Fruit fly (Drosophila melanogaster) whole organism, embryonic: ENCODE data around the gene CG8329.

Experiments
- Abd-B ChIP-seq: fragments of 200-800 bp; sonication (Bioruptor generic); optimal IDR thresholded peaks from 2 replicates; lab custom pipeline; 2018; ENCODE audit warnings: missing biosample characterization, mild to moderate bottlenecking, missing genetic modification characterization, moderate library complexity
- CG10654 ChIP-seq: fragments of 200-800 bp; sonication (Bioruptor generic); optimal IDR thresholded peaks from 2 replicates; lab custom pipeline; 2016; ENCODE audit warnings: missing biosample characterization, missing genetic modification characterization
- CG12391 ChIP-seq: fragments of 200-800 bp; sonication (Bioruptor generic); optimal IDR thresholded peaks from 3 replicates; lab custom pipeline; 2018; ENCODE audit warnings: missing biosample characterization, mild to moderate bottlenecking, missing genetic modification characterization, moderate library complexity
- CG12769 ChIP-seq: fragments of 200-800 bp; sonication (Bioruptor generic); optimal IDR thresholded peaks from 2 replicates; lab custom pipeline; 2019; ENCODE audit warnings: missing biosample characterization, mild to moderate bottlenecking, missing genetic modification characterization, moderate library complexity
- CG13296 ChIP-seq: fragments of 200-800 bp; sonication (Bioruptor generic); optimal IDR thresholded peaks from 3 replicates; lab custom pipeline; 2018; ENCODE audit warnings: missing biosample characterization, mild to moderate bottlenecking, missing genetic modification characterization
- CG13894 ChIP-seq: fragments of 200-800 bp; sonication (Bioruptor generic); optimal IDR thresholded peaks from 3 replicates; lab custom pipeline; 2018; ENCODE audit warnings: missing biosample characterization, mild to moderate bottlenecking, missing genetic modification characterization, moderate library complexity
- CG14965 ChIP-seq: fragments of 200-800 bp; sonication (Bioruptor generic); optimal IDR thresholded peaks from 2 replicates; lab custom pipeline; 2016; ENCODE audit warnings: missing biosample characterization, missing genetic modification characterization, borderline replicate concordance
- CG17361 ChIP-seq: fragments of 200-800 bp; sonication (Bioruptor generic); IDR thresholded peaks from 3 replicates; pipeline ENCODE4 v1.3.6; 2022; ENCODE audit warnings: missing biosample characterization, missing genetic modification characterization
- CG17568 ChIP-seq: fragments of 200-800 bp; sonication (Bioruptor generic); optimal IDR thresholded peaks from 2 replicates; lab custom pipeline; 2018; ENCODE audit warnings: missing biosample characterization, mild to moderate bottlenecking, missing genetic modification characterization, moderate library complexity
- CG17612 ChIP-seq: fragments of 200-800 bp; sonication (Bioruptor generic); IDR thresholded peaks from 2 replicates; pipeline ENCODE4 v1.3.6; 2022; ENCODE audit warnings: missing biosample characterization, missing genetic modification characterization
- CG2889 ChIP-seq: fragments of 200-800 bp; sonication (Bioruptor generic); IDR thresholded peaks from 3 replicates; pipeline ENCODE4 v1.3.6; 2022; ENCODE audit warnings: missing biosample characterization, missing genetic modification characterization
- CG3065 ChIP-seq: fragments of 200-800 bp; sonication (Bioruptor generic); optimal IDR thresholded peaks from 2 replicates; lab custom pipeline; 2016; ENCODE audit warnings: missing biosample characterization, missing genetic modification characterization
- CG31388 ChIP-seq: fragments of 200-800 bp; sonication (Bioruptor generic); optimal IDR thresholded peaks from 2 replicates; lab custom pipeline; 2016; ENCODE audit warnings: missing biosample characterization, missing genetic modification characterization
- CG3281 ChIP-seq: fragments of 200-800 bp; sonication (Bioruptor generic); optimal IDR thresholded peaks from 3 replicates; lab custom pipeline; 2017; ENCODE audit warnings: missing biosample characterization, mild to moderate bottlenecking, missing genetic modification characterization
- CG33213 ChIP-seq: fragments of 200-800 bp; sonication (Bioruptor generic); optimal IDR thresholded peaks from 3 replicates; lab custom pipeline; 2016; ENCODE audit warnings: missing biosample characterization, missing genetic modification characterization
- CG42726 ChIP-seq: fragments of 200-800 bp; sonication (Bioruptor generic); IDR thresholded peaks from 2 replicates; pipeline ENCODE4 v1.3.6; 2022; ENCODE audit warnings: missing biosample characterization, missing genetic modification characterization; ENCODE audit not compliant: partially characterized antibody
- CG43689 ChIP-seq: fragments of 200-800 bp; sonication (Bioruptor generic); IDR thresholded peaks from 2 replicates; pipeline ENCODE4 v1.3.6; 2022; ENCODE audit warnings: missing biosample characterization, missing genetic modification characterization
- CG4730 ChIP-seq: fragments of 200-800 bp; sonication (Bioruptor generic); IDR thresholded peaks from 2 replicates; pipeline ENCODE4 v1.3.6; 2022; ENCODE audit warnings: missing biosample characterization, missing genetic modification characterization
- CG6683 ChIP-seq: fragments of 200-800 bp; sonication (Bioruptor generic); optimal IDR thresholded peaks from 2 replicates; lab custom pipeline; 2017; ENCODE audit warnings: missing biosample characterization, mild to moderate bottlenecking, missing genetic modification characterization, missing genetic modification reagents
- CG6854 ChIP-seq: fragments of 200-800 bp; sonication (Bioruptor generic); optimal IDR thresholded peaks from 3 replicates; lab custom pipeline; 2017; ENCODE audit warnings: missing biosample characterization, mild to moderate bottlenecking, missing genetic modification characterization
- CG7271 ChIP-seq: fragments of 200-800 bp; sonication (Bioruptor generic); optimal IDR thresholded peaks from 2 replicates; lab custom pipeline; 2018; ENCODE audit warnings: missing biosample characterization, mild to moderate bottlenecking, missing genetic modification characterization, moderate library complexity
- CG7963 ChIP-seq: fragments of 200-800 bp; sonication (Bioruptor generic); IDR thresholded peaks from 3 replicates; pipeline ENCODE4 v1.3.6; 2022; ENCODE audit warnings: missing biosample characterization, missing genetic modification characterization; ENCODE audit not compliant: partially characterized antibody
- CG7987 ChIP-seq: fragments of 200-800 bp; sonication (Bioruptor generic); optimal IDR thresholded peaks from 2 replicates; lab custom pipeline; 2018; ENCODE audit warnings: missing biosample characterization, mild to moderate bottlenecking, missing genetic modification characterization, moderate library complexity
- CrebB ChIP-seq: fragments of 200-800 bp; sonication (Bioruptor generic); optimal IDR thresholded peaks from 3 replicates; lab custom pipeline; 2018; ENCODE audit warnings: missing biosample characterization, mild to moderate bottlenecking, missing genetic modification characterization
- Dll ChIP-seq: fragments of 200-800 bp; sonication (Bioruptor generic); IDR thresholded peaks from 4 replicates; pipeline ENCODE4 v1.3.6; 2022; ENCODE audit warnings: missing biosample characterization, missing genetic modification characterization; ENCODE audit not compliant: partially characterized antibody
- Doc2 ChIP-seq: fragments of 200-800 bp; sonication (Bioruptor generic); IDR thresholded peaks from 2 replicates; pipeline ENCODE4 v1.3.6; 2022; ENCODE audit warnings: missing biosample characterization, missing genetic modification characterization
- H2.0 ChIP-seq: fragments of 200-800 bp; sonication (Bioruptor generic); IDR thresholded peaks from 2 replicates; pipeline ENCODE4 v1.3.6; 2022; ENCODE audit warnings: missing biosample characterization, missing genetic modification characterization
- HHEX ChIP-seq: fragments of 200-800 bp; sonication (Bioruptor generic); optimal IDR thresholded peaks from 3 replicates; lab custom pipeline; 2017; ENCODE audit warnings: missing biosample characterization, mild to moderate bottlenecking, missing genetic modification characterization, missing genetic modification reagents
- Hmr ChIP-seq: fragments of 200-800 bp; sonication (Bioruptor generic); optimal IDR thresholded peaks from 3 replicates; lab custom pipeline; 2017; ENCODE audit warnings: mild to moderate bottlenecking, missing biosample characterization, missing genetic modification reagents, missing genetic modification characterization
- Ravus ChIP-seq: fragments of 200-800 bp; sonication (Bioruptor generic); IDR thresholded peaks from 2 replicates; pipeline ENCODE4 v1.3.6; 2022; ENCODE audit warnings: missing biosample characterization, missing genetic modification characterization
- Sry-β ChIP-seq: fragments of 200-800 bp; sonication (Bioruptor generic); optimal IDR thresholded peaks from 2 replicates; lab custom pipeline; 2018; ENCODE audit warnings: missing biosample characterization, mild to moderate bottlenecking, missing genetic modification characterization, moderate library complexity
- croc ChIP-seq: fragments of 200-800 bp; sonication (Bioruptor generic); conservative IDR thresholded peaks from 3 replicates; pipeline ENCODE4 v1.3.6; 2022; ENCODE audit warnings: missing biosample characterization, missing genetic modification characterization
- crol ChIP-seq: fragments of 200-800 bp; sonication (Bioruptor generic); IDR thresholded peaks from 2 replicates; pipeline ENCODE4 v1.3.6; 2022; ENCODE audit warnings: missing biosample characterization, missing genetic modification characterization
- dysf ChIP-seq: fragments of 200-800 bp; sonication (Bioruptor generic); IDR thresholded peaks from 3 replicates; pipeline ENCODE4 v1.3.6; 2022; ENCODE audit warnings: missing biosample characterization, missing genetic modification characterization
- emc ChIP-seq: fragments of 200-800 bp; sonication (Bioruptor generic); optimal IDR thresholded peaks from 2 replicates; lab custom pipeline; 2016; ENCODE audit warnings: missing biosample characterization, missing genetic modification characterization
- eve ChIP-seq, 2 experiments: fragments of >200 bp; optimal IDR thresholded peaks; 2 replicates each; lab custom pipeline; 2017; ENCODE audit warnings: missing biosample characterization in 2 of 2, missing genetic modification characterization in 2 of 2
- fu2 ChIP-seq: fragments of 200-800 bp; sonication (Bioruptor generic); optimal IDR thresholded peaks from 2 replicates; lab custom pipeline; 2016; ENCODE audit warnings: missing biosample characterization, missing genetic modification characterization
- ham ChIP-seq: fragments of 200-800 bp; sonication (Bioruptor generic); IDR thresholded peaks from 2 replicates; pipeline ENCODE4 v1.3.6; 2022; ENCODE audit warnings: missing biosample characterization, missing genetic modification characterization
- hth ChIP-seq: fragments of >200 bp; optimal IDR thresholded peaks from 2 replicates; lab custom pipeline; 2017; ENCODE audit warnings: inconsistent platforms
- knrl ChIP-seq: fragments of 200-800 bp; sonication (Bioruptor generic); IDR thresholded peaks from 3 replicates; pipeline ENCODE4 v1.3.6; 2022; ENCODE audit warnings: missing biosample characterization, missing genetic modification characterization; ENCODE audit not compliant: partially characterized antibody
- oc ChIP-seq: fragments of 200-800 bp; sonication (Bioruptor generic); optimal IDR thresholded peaks from 2 replicates; lab custom pipeline; 2018; ENCODE audit warnings: missing biosample characterization, mild to moderate bottlenecking, missing genetic modification characterization, moderate library complexity
- onecut ChIP-seq: fragments of 200-800 bp; sonication (Bioruptor generic); IDR thresholded peaks from 2 replicates; pipeline ENCODE4 v1.3.6; 2022; ENCODE audit warnings: missing biosample characterization, missing genetic modification characterization
- org-1 ChIP-seq: fragments of 200-800 bp; sonication (Bioruptor generic); optimal IDR thresholded peaks from 2 replicates; lab custom pipeline; 2017; ENCODE audit warnings: missing biosample characterization, missing genetic modification characterization
- peb ChIP-seq: fragments of 200-800 bp; sonication (Bioruptor generic); IDR thresholded peaks from 2 replicates; pipeline ENCODE4 v1.3.6; 2022; ENCODE audit warnings: missing biosample characterization, missing genetic modification characterization
- sens ChIP-seq: fragments of 200-800 bp; sonication (Bioruptor generic); peaks from one replicate; lab custom pipeline; 2016; ENCODE audit warnings: missing biosample characterization, missing genetic modification characterization
- seq ChIP-seq: fragments of 200-800 bp; sonication (Bioruptor generic); IDR thresholded peaks from 2 replicates; pipeline ENCODE4 v1.3.6; 2022; ENCODE audit warnings: missing biosample characterization, missing genetic modification characterization
- ssp ChIP-seq: fragments of 200-800 bp; sonication (Bioruptor generic); IDR thresholded peaks from 2 replicates; pipeline ENCODE4 v1.3.6; 2022; ENCODE audit warnings: missing biosample characterization, missing genetic modification characterization
- tll ChIP-seq, 2 experiments: fragments of 200-800 bp in 1 of 2; fragments of >200 bp in 1 of 2; sonication (Bioruptor generic) in 1 of 2; optimal IDR thresholded peaks; 2 replicates each; lab custom pipeline; 2017 to 2019; ENCODE audit warnings: missing biosample characterization in 2 of 2, missing genetic modification characterization in 2 of 2, mild to moderate bottlenecking in 1 of 2, moderate library complexity in 1 of 2
- tup ChIP-seq: fragments of 200-800 bp; sonication (Bioruptor generic); optimal IDR thresholded peaks from 2 replicates; lab custom pipeline; 2016; ENCODE audit warnings: missing biosample characterization, mild to moderate bottlenecking, missing genetic modification characterization, moderate library complexity
- usp ChIP-seq: fragments of >200 bp; optimal IDR thresholded peaks from 2 replicates; lab custom pipeline; 2017; ENCODE audit warnings: missing biosample characterization, missing genetic modification characterization

Gene CG8329

dm6 chr3L:9613960-9614588 lies 23.8 kb upstream of the CG8329 start (continued):
- no peak for TF ChIP-seq emc
- no peak for TF ChIP-seq peb
- TF ChIP-seq onecut (GFP tag; lab: Robert Waterston, UW): no peak
- TF ChIP-seq knrl: peak; percentile 44; the same call in 1 of the 3 replicates
- TF ChIP-seq CG12769 (tag; lab: Kevin White, UChicago): no peak
- TF ChIP-seq CG10654 (GFP tag; lab: Kevin White, UChicago): no peak
- no peak for TF ChIP-seq CG3281
- TF ChIP-seq CG6854 (GFP tag; lab: Kevin White, UChicago): no peak
- TF ChIP-seq tll (GFP tag; optimal IDR thresholded peaks at IDR 0.05; lab: Kevin White, UChicago): no peak
- 0 out of 2 replicates have a peak, but pooled peaks have one; percentile 15 for TF ChIP-seq CG17612
- TF ChIP-seq CG17361 (GFP tag; lab: Robert Waterston, UW): no peak; the same call in 2 of the 3 replicates
- no peak for TF ChIP-seq Dll (GFP tag; lab: Robert Waterston, UW)
- TF ChIP-seq org-1 (GFP tag; lab: Kevin White, UChicago): no peak
- no peak for TF ChIP-seq Hmr (GFP tag; lab: Kevin White, UChicago)
- TF ChIP-seq croc (GFP tag; lab: Robert Waterston, UW): 0 out of 3 replicates have a peak, but pooled peaks have one; percentile 12
- TF ChIP-seq HHEX (GFP tag; lab: Kevin White, UChicago): no peak
- TF ChIP-seq tup (GFP tag; lab: Kevin White, UChicago): no peak
- no peak for TF ChIP-seq CG12391 (tag; lab: Kevin White, UChicago)
- no peak for TF ChIP-seq CrebB
- TF ChIP-seq CG31388 (GFP tag; lab: Kevin White, UChicago): peak; percentile 42
- peak; percentile 76 for TF ChIP-seq CG42726 (GFP tag; lab: Robert Waterston, UW)
- TF ChIP-seq CG7271 (tag; lab: Kevin White, UChicago): no peak
- no peak for TF ChIP-seq CG43689
- peak; percentile 13 for TF ChIP-seq CG13894 (tag; lab: Kevin White, UChicago)
- no peak for TF ChIP-seq Ravus (GFP tag; lab: Robert Waterston, UW)
- TF ChIP-seq eve (GFP tag; optimal IDR thresholded peaks at IDR 0.05; lab: Kevin White, UChicago): no peak
- no peak for TF ChIP-seq CG7987 (GFP tag; lab: Kevin White, UChicago)
- peak; percentile 61 for TF ChIP-seq ssp
- no peak for TF ChIP-seq seq
- no peak for TF ChIP-seq Doc2 (GFP tag; lab: Robert Waterston, UW)
- TF ChIP-seq CG6683 (GFP tag; lab: Kevin White, UChicago): no peak
- TF ChIP-seq CG7963 (GFP tag; lab: Robert Waterston, UW): no peak
- no peak for TF ChIP-seq oc (tag; lab: Kevin White, UChicago)
- TF ChIP-seq CG2889 (GFP tag; lab: Robert Waterston, UW): no peak
- TF ChIP-seq fu2: no peak
- TF ChIP-seq CG13296 (GFP tag; lab: Kevin White, UChicago): no peak
- no peak for TF ChIP-seq usp
- no peak for TF ChIP-seq crol (GFP tag; lab: Robert Waterston, UW)
- no peak for TF ChIP-seq CG3065 (GFP tag; lab: Kevin White, UChicago)
- TF ChIP-seq dysf (GFP tag; lab: Robert Waterston, UW): 0 out of 3 replicates have a peak, but pooled peaks have one; percentile 43
- TF ChIP-seq sens: peak; percentile 58
- TF ChIP-seq H2.0 (GFP tag; lab: Robert Waterston, UW): no peak
- no peak for TF ChIP-seq CG4730 (GFP tag; lab: Robert Waterston, UW)
- TF ChIP-seq CG14965 (GFP tag; lab: Kevin White, UChicago): no peak
- no peak for TF ChIP-seq Abd-B (GFP tag; lab: Kevin White, UChicago)
- no peak for TF ChIP-seq CG33213 (GFP tag; lab: Kevin White, UChicago)
- no peak for TF ChIP-seq hth
- no peak for TF ChIP-seq ham (GFP tag; lab: Robert Waterston, UW)
- no peak for TF ChIP-seq CG17568 (GFP tag; lab: Kevin White, UChicago)
- TF ChIP-seq Sry-β (GFP tag; lab: Kevin White, UChicago): no peak
